Fruit fly (Drosophila melanogaster): Measurements from ENCODE around the gene CG11583.
A peak's percentile ranks its signal among the peaks of the same experiment; 100 is the strongest.

Gene CG11583

dm6 chr3L:4262384-4262783, 20.2 kb downstream of the CG11583 start, which contains the start of the genes CG11586 and VhaM9.7-a (continued):
- TF ChIP-seq CG4820 (GFP tag; optimal IDR thresholded peaks at IDR 0.05) (no peak), Hr39 (optimal IDR thresholded peaks at IDR 0.05) (no peak), CG6683 (GFP tag; optimal IDR thresholded peaks at IDR 0.05) (no peak), Lhr (GFP tag; optimal IDR thresholded peaks at IDR 0.05) (peak; percentile 31), NC2β (GFP tag; optimal IDR thresholded peaks at IDR 0.05) (no peak), CG3847 (GFP tag; IDR thresholded peaks at IDR 0.05) (no peak), CG2889 (GFP tag; IDR thresholded peaks at IDR 0.05) (no peak), CG15601 (tag; optimal IDR thresholded peaks at IDR 0.05) (peak; percentile 40), Lim3 (GFP tag; IDR thresholded peaks at IDR 0.05) (no peak), CG16779 (GFP tag; IDR thresholded peaks at IDR 0.05) (no peak), maf-S (GFP tag; optimal IDR thresholded peaks at IDR 0.05) (no peak), jing (GFP tag; optimal IDR thresholded peaks at IDR 0.05) (no peak), D19B (GFP tag; optimal IDR thresholded peaks at IDR 0.05) (no peak), CG16815 (GFP tag; optimal IDR thresholded peaks at IDR 0.05) (no peak), Side (GFP tag; optimal IDR thresholded peaks at IDR 0.05) (no peak), Gsc (GFP tag; IDR thresholded peaks at IDR 0.05) (no peak), tll (GFP tag; optimal IDR thresholded peaks at IDR 0.05) (no peak), CG17328 (GFP tag; IDR thresholded peaks at IDR 0.05) (no peak), mld (GFP tag; IDR thresholded peaks at IDR 0.05; ENCODE audit: partially characterized antibody) (no peak), CG31365 (tag; optimal IDR thresholded peaks at IDR 0.05) (no peak), aop (GFP tag; IDR thresholded peaks at IDR 0.05) (no peak), Dref (GFP tag; IDR thresholded peaks at IDR 0.05) (peak; percentile 75), ham (GFP tag; IDR thresholded peaks at IDR 0.05) (no peak), nmo (GFP tag; optimal IDR thresholded peaks at IDR 0.05) (peak; percentile 50), CG1792 (GFP tag; optimal IDR thresholded peaks at IDR 0.05) (no peak), CkIIα-i1 (GFP tag; IDR thresholded peaks at IDR 0.05) (no peak), emc (GFP tag; optimal IDR thresholded peaks at IDR 0.05) (no peak), mam (GFP tag; optimal IDR thresholded peaks at IDR 0.05) (no peak), eyg (GFP tag; optimal IDR thresholded peaks at IDR 0.05) (no peak), Dp (GFP tag; optimal IDR thresholded peaks at IDR 0.05) (peak; percentile 50), rib (GFP tag; IDR thresholded peaks at IDR 0.05) (no peak), knrl (GFP tag; IDR thresholded peaks at IDR 0.05; ENCODE audit: partially characterized antibody) (peak; percentile 69), dmrt99B (tag; optimal IDR thresholded peaks at IDR 0.05) (no peak), wor (GFP tag; IDR thresholded peaks at IDR 0.05) (no peak), Optix (GFP tag; IDR thresholded peaks at IDR 0.05) (no peak), sug (tag; optimal IDR thresholded peaks at IDR 0.05) (peak; percentile 15), GATAe (GFP tag; conservative IDR thresholded peaks at IDR 0.05) (no peak), CG5180 (GFP tag; optimal IDR thresholded peaks at IDR 0.05) (no peak), exex (tag; optimal IDR thresholded peaks at IDR 0.05) (no peak), zen2 (GFP tag; IDR thresholded peaks at IDR 0.05; ENCODE audit: partially characterized antibody) (no peak; the same call in 1 of the 3 replicates), CG2678 (tag; optimal IDR thresholded peaks at IDR 0.05) (no peak), Six4 (GFP tag; optimal IDR thresholded peaks at IDR 0.05) (no peak), fu2 (GFP tag; optimal IDR thresholded peaks at IDR 0.05) (no peak), NFAT (GFP tag; IDR thresholded peaks at IDR 0.05) (no peak), Scr (GFP tag; IDR thresholded peaks at IDR 0.05; ENCODE audit: partially characterized antibody) (peak; percentile 71), slp2 (GFP tag; optimal IDR thresholded peaks at IDR 0.05) (no peak)
